Fruit fly (Drosophila melanogaster) whole organism, adult: Measurements from ENCODE around the gene Neu2.

Experiments
- CG11617 ChIP-seq: fragments of 200-800 bp; sonication (Bioruptor generic); optimal IDR thresholded peaks from 2 replicates; lab custom pipeline; 2017; ENCODE audit warnings: mild to moderate bottlenecking, missing biosample characterization, missing genetic modification reagents, missing genetic modification characterization
- CG12768 ChIP-seq: fragments of 200-800 bp; sonication (Bioruptor generic); optimal IDR thresholded peaks from 2 replicates; lab custom pipeline; 2017; ENCODE audit warnings: missing biosample characterization, missing genetic modification characterization, mild to moderate bottlenecking, moderate library complexity, missing genetic modification reagents
- CG14711 ChIP-seq: fragments of 200-800 bp; sonication (Bioruptor generic); optimal IDR thresholded peaks from 2 replicates; lab custom pipeline; 2018; ENCODE audit warnings: missing biosample characterization, mild to moderate bottlenecking, missing genetic modification characterization, moderate library complexity
- CG1620 ChIP-seq: fragments of 200-800 bp; sonication (Bioruptor generic); optimal IDR thresholded peaks from 2 replicates; lab custom pipeline; 2016; ENCODE audit warnings: missing biosample characterization, missing genetic modification characterization
- CG33017 ChIP-seq: fragments of 200-800 bp; sonication (Bioruptor generic); optimal IDR thresholded peaks from 2 replicates; lab custom pipeline; 2018; ENCODE audit warnings: missing biosample characterization, mild to moderate bottlenecking, missing genetic modification characterization, moderate library complexity
- CG5204 ChIP-seq: fragments of 200-800 bp; sonication (Bioruptor generic); optimal IDR thresholded peaks from 2 replicates; lab custom pipeline; 2016; ENCODE audit warnings: missing biosample characterization, missing genetic modification characterization
- Crg-1 ChIP-seq: fragments of 200-800 bp; sonication (Bioruptor generic); optimal IDR thresholded peaks from 2 replicates; lab custom pipeline; 2016; ENCODE audit warnings: missing biosample characterization, missing genetic modification characterization
- Hr96 ChIP-seq: fragments of 200-800 bp; sonication (Bioruptor generic); optimal IDR thresholded peaks from 2 replicates; lab custom pipeline; 2016; ENCODE audit warnings: missing biosample characterization, missing genetic modification characterization
- Mnt ChIP-seq: fragments of 200-800 bp; sonication (Bioruptor generic); optimal IDR thresholded peaks from 2 replicates; lab custom pipeline; 2016; ENCODE audit warnings: missing biosample characterization, mild to moderate bottlenecking, missing genetic modification characterization
- cnc ChIP-seq, 2 experiments: fragments of >200 bp; optimal IDR thresholded peaks; 2 replicates each; lab custom pipeline; 2017
- kay ChIP-seq: fragments of 200-800 bp; sonication (Bioruptor generic); peaks from one replicate; lab custom pipeline; 2016; ENCODE audit warnings: missing biosample characterization, missing genetic modification characterization, borderline replicate concordance
- tj ChIP-seq: fragments of 200-800 bp; sonication (Bioruptor generic); optimal IDR thresholded peaks from 3 replicates; lab custom pipeline; 2017; ENCODE audit warnings: missing biosample characterization, mild to moderate bottlenecking, missing genetic modification characterization, moderate library complexity
- toe ChIP-seq: fragments of 200-800 bp; sonication (Bioruptor generic); optimal IDR thresholded peaks from 2 replicates; lab custom pipeline; 2016; ENCODE audit warnings: missing biosample characterization, missing genetic modification characterization

- no peak for TF ChIP-seq cnc (optimal IDR thresholded peaks at IDR 0.05; lab: Kevin White, UChicago)
- no peak for TF ChIP-seq CG33017 (tag; lab: Kevin White, UChicago)
- no peak for TF ChIP-seq Mnt
- no peak for TF ChIP-seq tj (GFP tag; lab: Kevin White, UChicago)
- no peak for TF ChIP-seq Hr96 (GFP tag; lab: Kevin White, UChicago)
- TF ChIP-seq CG5204 = no peak
- TF ChIP-seq kay = no peak
- no peak for TF ChIP-seq CG1620 (GFP tag; lab: Kevin White, UChicago)
- no peak for TF ChIP-seq CG11617
- TF ChIP-seq CG12768 (GFP tag; lab: Kevin White, UChicago) = no peak
- no peak for TF ChIP-seq toe (GFP tag; lab: Kevin White, UChicago)
- no peak for TF ChIP-seq CG14711 (tag; lab: Kevin White, UChicago)
- no peak for TF ChIP-seq Crg-1 (GFP tag; lab: Kevin White, UChicago)
Observed at dm6 chr3L:21458736-21459135, 31.6 kb downstream of the Neu2 start.
